Fruit fly (Drosophila melanogaster) whole organism, embryonic: ENCODE data around the gene BORCS6.

ENCODE experiments used
- Atf6 ChIP-seq: fragments of 200-800 bp; sonication (Bioruptor generic); IDR thresholded peaks from 2 replicates; pipeline ENCODE4 v1.3.6; 2022; ENCODE audit warnings: missing biosample characterization, missing genetic modification characterization
- C15 ChIP-seq: fragments of 200-800 bp; sonication (Bioruptor generic); IDR thresholded peaks from 3 replicates; pipeline ENCODE4 v1.3.6; 2022; ENCODE audit warnings: missing biosample characterization, missing genetic modification characterization
- CG14441 ChIP-seq: fragments of 200-800 bp; sonication (Bioruptor generic); IDR thresholded peaks from 2 replicates; pipeline ENCODE4 v1.3.6; 2022; ENCODE audit warnings: missing biosample characterization, missing genetic modification characterization
- CG14860 ChIP-seq: fragments of 200-800 bp; sonication (Bioruptor generic); IDR thresholded peaks from 3 replicates; pipeline ENCODE4 v1.3.6; 2022; ENCODE audit warnings: missing biosample characterization, missing genetic modification characterization; ENCODE audit not compliant: partially characterized antibody
- CG16863 ChIP-seq: fragments of 200-800 bp; sonication (Bioruptor generic); optimal IDR thresholded peaks from 3 replicates; lab custom pipeline; 2016; ENCODE audit warnings: missing biosample characterization, missing genetic modification characterization
- CG17802 ChIP-seq: fragments of 200-800 bp; sonication (Bioruptor generic); optimal IDR thresholded peaks from 2 replicates; lab custom pipeline; 2018; ENCODE audit warnings: missing biosample characterization, mild to moderate bottlenecking, missing genetic modification characterization, moderate library complexity
- CG2199 ChIP-seq: fragments of 200-800 bp; sonication (Bioruptor generic); IDR thresholded peaks from 3 replicates; pipeline ENCODE4 v1.3.6; 2022; ENCODE audit warnings: missing biosample characterization, missing genetic modification characterization
- CG34376 ChIP-seq: fragments of 200-800 bp; sonication (Bioruptor generic); optimal IDR thresholded peaks from 2 replicates; lab custom pipeline; 2018; ENCODE audit warnings: missing biosample characterization, mild to moderate bottlenecking, missing genetic modification characterization
- CG3838 ChIP-seq: fragments of 200-800 bp; sonication (Bioruptor generic); optimal IDR thresholded peaks from 3 replicates; lab custom pipeline; 2016; ENCODE audit warnings: missing biosample characterization, missing genetic modification characterization
- CG8089 ChIP-seq: fragments of 200-800 bp; sonication (Bioruptor generic); optimal IDR thresholded peaks from 3 replicates; lab custom pipeline; 2016; ENCODE audit warnings: missing biosample characterization, missing genetic modification characterization
- CG8290 ChIP-seq, 3 experiments: fragments of 200-800 bp; sonication (Bioruptor generic); optimal IDR thresholded peaks; 2 replicates each; lab custom pipeline; 2016 to 2019; ENCODE audit warnings: missing biosample characterization in 3 of 3, missing genetic modification characterization in 3 of 3, mild to moderate bottlenecking in 2 of 3, moderate library complexity in 1 of 3
- CG8359 ChIP-seq: fragments of 200-800 bp; sonication (Bioruptor generic); optimal IDR thresholded peaks from 2 replicates; lab custom pipeline; 2017; ENCODE audit warnings: missing biosample characterization, mild to moderate bottlenecking, missing genetic modification characterization, borderline replicate concordance
- CG8944 ChIP-seq: fragments of 200-800 bp; sonication (Bioruptor generic); optimal IDR thresholded peaks from 3 replicates; lab custom pipeline; 2016; ENCODE audit warnings: missing biosample characterization, missing genetic modification characterization
- CG9727 ChIP-seq: fragments of 200-800 bp; sonication (Bioruptor generic); optimal IDR thresholded peaks from 3 replicates; lab custom pipeline; 2017; ENCODE audit warnings: missing biosample characterization, mild to moderate bottlenecking, missing genetic modification characterization
- Chrac-16 ChIP-seq: fragments of 200-800 bp; sonication (Bioruptor generic); optimal IDR thresholded peaks from 3 replicates; lab custom pipeline; 2016; ENCODE audit warnings: missing biosample characterization, missing genetic modification characterization
- D19B ChIP-seq: fragments of 200-800 bp; sonication (Bioruptor generic); optimal IDR thresholded peaks from 2 replicates; lab custom pipeline; 2017; ENCODE audit warnings: missing biosample characterization, mild to moderate bottlenecking, missing genetic modification characterization
- E2f1 ChIP-seq: fragments of 200-800 bp; sonication (Bioruptor generic); IDR thresholded peaks from 2 replicates; pipeline ENCODE4 v1.3.6; 2022; ENCODE audit warnings: missing biosample characterization, missing genetic modification characterization
- Gug ChIP-seq: fragments of 200-800 bp; sonication (Bioruptor generic); IDR thresholded peaks from 4 replicates; pipeline ENCODE4 v1.3.6; 2022; ENCODE audit warnings: missing biosample characterization, missing genetic modification characterization
- H2.0 ChIP-seq: fragments of 200-800 bp; sonication (Bioruptor generic); IDR thresholded peaks from 2 replicates; pipeline ENCODE4 v1.3.6; 2022; ENCODE audit warnings: missing biosample characterization, missing genetic modification characterization
- HmgZ ChIP-seq: fragments of 200-800 bp; sonication (Bioruptor generic); optimal IDR thresholded peaks from 2 replicates; lab custom pipeline; 2018; ENCODE audit warnings: missing biosample characterization, mild to moderate bottlenecking, missing genetic modification characterization
- Hr39 ChIP-seq: fragments of >200 bp; optimal IDR thresholded peaks from 2 replicates; lab custom pipeline; 2017
- Hr78 ChIP-seq, 2 experiments: fragments of 200-800 bp in 1 of 2; fragments of >200 bp in 1 of 2; sonication (Bioruptor generic) in 1 of 2; optimal IDR thresholded peaks; 2 replicates each; lab custom pipeline; 2017 to 2019; ENCODE audit warnings: missing biosample characterization in 2 of 2, missing genetic modification characterization in 2 of 2, mild to moderate bottlenecking in 1 of 2, moderate library complexity in 1 of 2
- Med ChIP-seq: fragments of 200-800 bp; sonication (Bioruptor generic); peaks from one replicate; lab custom pipeline; 2016; ENCODE audit warnings: missing biosample characterization, missing genetic modification characterization, mild to moderate bottlenecking, inconsistent platforms, moderate library complexity
- NFAT ChIP-seq: fragments of 200-800 bp; sonication (Bioruptor generic); IDR thresholded peaks from 2 replicates; pipeline ENCODE4 v1.3.6; 2022; ENCODE audit warnings: missing biosample characterization, missing genetic modification characterization
- Nf-YC ChIP-seq: fragments of 200-800 bp; optimal IDR thresholded peaks from 3 replicates; lab custom pipeline; 2019; ENCODE audit warnings: missing biosample characterization, mild to moderate bottlenecking, missing genetic modification characterization, moderate library complexity
- Pdp1 ChIP-seq, 2 experiments: fragments of 200-800 bp; sonication (Bioruptor generic); optimal IDR thresholded peaks; 3 replicates each; lab custom pipeline; 2016; ENCODE audit warnings: missing biosample characterization in 2 of 2, missing genetic modification characterization in 2 of 2, mild to moderate bottlenecking in 1 of 2, moderate library complexity in 1 of 2
- Rx ChIP-seq: fragments of 200-800 bp; sonication (Bioruptor generic); IDR thresholded peaks from 2 replicates; pipeline ENCODE4 v1.3.6; 2022; ENCODE audit warnings: missing biosample characterization, missing genetic modification characterization
- az2 ChIP-seq: fragments of 200-800 bp; sonication (Bioruptor generic); optimal IDR thresholded peaks from 3 replicates; lab custom pipeline; 2016; ENCODE audit warnings: missing biosample characterization, missing genetic modification characterization
- chinmo ChIP-seq: fragments of 200-800 bp; sonication (Bioruptor generic); IDR thresholded peaks from 4 replicates; pipeline ENCODE4 v1.3.6; 2022; ENCODE audit warnings: missing biosample characterization, missing genetic modification characterization; ENCODE audit not compliant: partially characterized antibody
- exex ChIP-seq: fragments of 200-800 bp; sonication (Bioruptor generic); optimal IDR thresholded peaks from 4 replicates; lab custom pipeline; 2018; ENCODE audit warnings: missing biosample characterization, mild to moderate bottlenecking, missing genetic modification characterization, moderate library complexity
- hth ChIP-seq: fragments of >200 bp; optimal IDR thresholded peaks from 2 replicates; lab custom pipeline; 2017; ENCODE audit warnings: inconsistent platforms
- lab ChIP-seq: fragments of 200-800 bp; sonication (Bioruptor generic); optimal IDR thresholded peaks from 3 replicates; lab custom pipeline; 2017; ENCODE audit warnings: missing biosample characterization, missing genetic modification characterization, mild to moderate bottlenecking, moderate library complexity, missing genetic modification reagents
- lmd ChIP-seq: fragments of 200-800 bp; sonication (Bioruptor generic); IDR thresholded peaks from 2 replicates; pipeline ENCODE4 v1.3.6; 2022; ENCODE audit warnings: missing biosample characterization, missing genetic modification characterization
- nmo ChIP-seq: fragments of 200-800 bp; sonication (Bioruptor generic); optimal IDR thresholded peaks from 2 replicates; lab custom pipeline; 2018; ENCODE audit warnings: missing biosample characterization, mild to moderate bottlenecking, missing genetic modification characterization, moderate library complexity
- org-1 ChIP-seq: fragments of 200-800 bp; sonication (Bioruptor generic); optimal IDR thresholded peaks from 2 replicates; lab custom pipeline; 2017; ENCODE audit warnings: missing biosample characterization, missing genetic modification characterization
- p53 ChIP-seq: fragments of 200-800 bp; sonication (Bioruptor generic); optimal IDR thresholded peaks from 2 replicates; lab custom pipeline; 2016; ENCODE audit warnings: missing biosample characterization, missing genetic modification characterization
- row ChIP-seq: fragments of 200-800 bp; sonication (Bioruptor generic); IDR thresholded peaks from 3 replicates; pipeline ENCODE4 v1.3.6; 2022; ENCODE audit warnings: missing biosample characterization, missing genetic modification characterization
- sd ChIP-seq: fragments of 200-800 bp; sonication (Bioruptor generic); optimal IDR thresholded peaks from 3 replicates; lab custom pipeline; 2018; ENCODE audit warnings: missing biosample characterization, mild to moderate bottlenecking, missing genetic modification characterization, moderate library complexity
- slbo ChIP-seq: fragments of 200-800 bp; sonication (Bioruptor generic); IDR thresholded peaks from 2 replicates; pipeline ENCODE4 v1.3.6; 2022; ENCODE audit warnings: missing biosample characterization, missing genetic modification characterization
- slou ChIP-seq: fragments of 200-800 bp; sonication (Bioruptor generic); optimal IDR thresholded peaks from 3 replicates; lab custom pipeline; 2016; ENCODE audit warnings: missing biosample characterization, missing genetic modification characterization
- ssp ChIP-seq: fragments of 200-800 bp; sonication (Bioruptor generic); IDR thresholded peaks from 2 replicates; pipeline ENCODE4 v1.3.6; 2022; ENCODE audit warnings: missing biosample characterization, missing genetic modification characterization
- stc ChIP-seq: fragments of 200-800 bp; sonication (Bioruptor generic); IDR thresholded peaks from 2 replicates; pipeline ENCODE4 v1.3.6; 2022; ENCODE audit warnings: missing biosample characterization, missing genetic modification characterization
- sug ChIP-seq: fragments of 200-800 bp; optimal IDR thresholded peaks from 2 replicates; lab custom pipeline; 2019; ENCODE audit warnings: missing biosample characterization, mild to moderate bottlenecking, missing genetic modification characterization, moderate library complexity
- tap ChIP-seq: fragments of 200-800 bp; optimal IDR thresholded peaks from 3 replicates; lab custom pipeline; 2019; ENCODE audit warnings: missing biosample characterization, mild to moderate bottlenecking, missing genetic modification characterization, moderate library complexity

Gene BORCS6

dm6 chr3L:557294-557693, 16.6 kb downstream of the BORCS6 start (continued):
- TF ChIP-seq org-1 (GFP tag; lab: Kevin White, UChicago), result peak; percentile 57
- TF ChIP-seq slbo (GFP tag; lab: Robert Waterston, UW), result peak; percentile 91
- TF ChIP-seq CG2199, result 0 out of 3 replicates have a peak, but pooled peaks have one; percentile 16
- TF ChIP-seq lmd (GFP tag; lab: Robert Waterston, UW), result peak; percentile 76
- peak; percentile 46; the same call in 1 of the 2 replicates for TF ChIP-seq NFAT (GFP tag; lab: Robert Waterston, UW)
- TF ChIP-seq Rx (GFP tag; lab: Robert Waterston, UW), result peak; percentile 45; the same call in 1 of the 2 replicates
- TF ChIP-seq CG17802, result no peak
- TF ChIP-seq, all 482 proteins: peak for 216

dm6 chr3L:559390-560034, 18.9 kb downstream of the BORCS6 start:
- TF ChIP-seq Chrac-16 (GFP tag; lab: Kevin White, UChicago) (no peak), exex (tag; lab: Kevin White, UChicago) (peak; percentile 45), ssp (GFP tag; lab: Robert Waterston, UW) (no peak), CG34376 (GFP tag; lab: Kevin White, UChicago) (peak; percentile 63), CG14860 (no peak), Pdp1 (GFP tag; optimal IDR thresholded peaks at IDR 0.05; lab: Kevin White, UChicago) (peak in 1 of 2 experiments; percentile 9), Nf-YC (tag; lab: Kevin White, UChicago) (peak; percentile 19), Med (GFP tag; lab: Kevin White, UChicago) (peak; percentile 30), CG14441 (GFP tag; lab: Robert Waterston, UW) (peak; percentile 59; the same call in 1 of the 2 replicates), nmo (GFP tag; lab: Kevin White, UChicago) (no peak), Atf6 (GFP tag; lab: Robert Waterston, UW) (0 out of 2 replicates have a peak, but pooled peaks have one; percentile 21), CG8290 (GFP tag; optimal IDR thresholded peaks at IDR 0.05; lab: Kevin White, UChicago) (no peak), CG8290 (tag; optimal IDR thresholded peaks at IDR 0.05; lab: Kevin White, UChicago) (peak in 1 of 2 experiments; percentile 3), H2.0 (GFP tag; lab: Robert Waterston, UW) (no peak), CG16863 (GFP tag; lab: Kevin White, UChicago) (no peak), slou (GFP tag; lab: Kevin White, UChicago) (no peak), D19B (GFP tag; lab: Kevin White, UChicago) (no peak), C15 (GFP tag; lab: Robert Waterston, UW) (no peak), tap (tag; lab: Kevin White, UChicago) (no peak), Hr78 (GFP tag; optimal IDR thresholded peaks at IDR 0.05; lab: Kevin White, UChicago) (peak in 1 of 2 experiments; percentile 27), az2 (GFP tag; lab: Kevin White, UChicago) (no peak), chinmo (GFP tag; lab: Robert Waterston, UW) (peak; percentile 84; the same call in 3 of the 4 replicates), p53 (GFP tag; lab: Kevin White, UChicago) (no peak), CG8089 (GFP tag; lab: Kevin White, UChicago) (no peak), CG8944 (GFP tag; lab: Kevin White, UChicago) (no peak), Gug (GFP tag; lab: Robert Waterston, UW) (no peak), stc (no peak), E2f1 (no peak), sug (peak; percentile 77), CG8359 (no peak), lab (peak; percentile 73), CG3838 (GFP tag; lab: Kevin White, UChicago) (no peak), sd (tag; lab: Kevin White, UChicago) (peak; percentile 72), Hr39 (lab: Kevin White, UChicago) (no peak), row (GFP tag; lab: Robert Waterston, UW) (0 out of 3 replicates have a peak, but pooled peaks have one; percentile 8), HmgZ (tag; lab: Kevin White, UChicago) (peak; percentile 27), CG9727 (GFP tag; lab: Kevin White, UChicago) (no peak), hth (lab: Kevin White, UChicago) (no peak)
